Fruit fly (Drosophila melanogaster) whole organism, adult: ENCODE data around the gene Vha36-3.
A peak's percentile ranks its signal among the peaks of the same experiment; 100 is the strongest.

ENCODE experiments used
- CG11617 ChIP-seq: fragments of 200-800 bp; sonication (Bioruptor generic); optimal IDR thresholded peaks from 2 replicates; lab custom pipeline; 2017; ENCODE audit warnings: mild to moderate bottlenecking, missing biosample characterization, missing genetic modification reagents, missing genetic modification characterization
- CG12768 ChIP-seq: fragments of 200-800 bp; sonication (Bioruptor generic); optimal IDR thresholded peaks from 2 replicates; lab custom pipeline; 2017; ENCODE audit warnings: missing biosample characterization, missing genetic modification characterization, mild to moderate bottlenecking, moderate library complexity, missing genetic modification reagents
- CG14711 ChIP-seq: fragments of 200-800 bp; sonication (Bioruptor generic); optimal IDR thresholded peaks from 2 replicates; lab custom pipeline; 2018; ENCODE audit warnings: missing biosample characterization, mild to moderate bottlenecking, missing genetic modification characterization, moderate library complexity
- CG7045 ChIP-seq: fragments of 200-800 bp; sonication (Bioruptor generic); optimal IDR thresholded peaks from 2 replicates; lab custom pipeline; 2017; ENCODE audit warnings: missing biosample characterization, mild to moderate bottlenecking, missing genetic modification characterization
- CG7101 ChIP-seq: fragments of 200-800 bp; sonication (Bioruptor generic); optimal IDR thresholded peaks from 2 replicates; lab custom pipeline; 2018; ENCODE audit warnings: missing biosample characterization, mild to moderate bottlenecking, missing genetic modification characterization, moderate library complexity
- Crg-1 ChIP-seq: fragments of 200-800 bp; sonication (Bioruptor generic); optimal IDR thresholded peaks from 2 replicates; lab custom pipeline; 2016; ENCODE audit warnings: missing biosample characterization, missing genetic modification characterization
- Hr96 ChIP-seq: fragments of 200-800 bp; sonication (Bioruptor generic); optimal IDR thresholded peaks from 2 replicates; lab custom pipeline; 2016; ENCODE audit warnings: missing biosample characterization, missing genetic modification characterization
- Mnt ChIP-seq: fragments of 200-800 bp; sonication (Bioruptor generic); optimal IDR thresholded peaks from 2 replicates; lab custom pipeline; 2016; ENCODE audit warnings: missing biosample characterization, mild to moderate bottlenecking, missing genetic modification characterization
- bab1 ChIP-seq: fragments of 200-800 bp; sonication (Bioruptor generic); optimal IDR thresholded peaks from 3 replicates; lab custom pipeline; 2019; ENCODE audit warnings: missing biosample characterization, mild to moderate bottlenecking, missing genetic modification characterization, moderate library complexity
- cnc ChIP-seq, 2 experiments: fragments of >200 bp; optimal IDR thresholded peaks; 2 replicates each; lab custom pipeline; 2017
- kay ChIP-seq: fragments of 200-800 bp; sonication (Bioruptor generic); peaks from one replicate; lab custom pipeline; 2016; ENCODE audit warnings: missing biosample characterization, missing genetic modification characterization, borderline replicate concordance
- pad ChIP-seq: fragments of 200-800 bp; sonication (Bioruptor generic); optimal IDR thresholded peaks from 3 replicates; lab custom pipeline; 2017; ENCODE audit warnings: missing biosample characterization, missing genetic modification characterization, mild to moderate bottlenecking, moderate library complexity, missing genetic modification reagents
- tj ChIP-seq: fragments of 200-800 bp; sonication (Bioruptor generic); optimal IDR thresholded peaks from 3 replicates; lab custom pipeline; 2017; ENCODE audit warnings: missing biosample characterization, mild to moderate bottlenecking, missing genetic modification characterization, moderate library complexity
- toe ChIP-seq: fragments of 200-800 bp; sonication (Bioruptor generic); optimal IDR thresholded peaks from 2 replicates; lab custom pipeline; 2016; ENCODE audit warnings: missing biosample characterization, missing genetic modification characterization

- no peak for TF ChIP-seq CG12768
- TF ChIP-seq toe (GFP tag; lab: Kevin White, UChicago), result no peak
- no peak for TF ChIP-seq Mnt
- TF ChIP-seq tj (GFP tag; lab: Kevin White, UChicago), result no peak
- no peak for TF ChIP-seq cnc (optimal IDR thresholded peaks at IDR 0.05; lab: Kevin White, UChicago)
- TF ChIP-seq pad (GFP tag; lab: Kevin White, UChicago), result peak; percentile 73
- no peak for TF ChIP-seq Crg-1 (GFP tag; lab: Kevin White, UChicago)
- no peak for TF ChIP-seq kay (GFP tag; lab: Kevin White, UChicago)
- no peak for TF ChIP-seq bab1
- TF ChIP-seq CG11617 (GFP tag; lab: Kevin White, UChicago), result no peak
- TF ChIP-seq Hr96 (GFP tag; lab: Kevin White, UChicago), result no peak
- TF ChIP-seq CG7045 (GFP tag; lab: Kevin White, UChicago), result no peak
- no peak for TF ChIP-seq CG14711
- TF ChIP-seq CG7101 (tag; lab: Kevin White, UChicago), result no peak
Observed at dm6 chrX:2551906-2552305, 28.5 kb downstream of the Vha36-3 start, which contains the start of gene Pdfr.
